Worm (Caenorhabditis elegans): ENCODE measurements around the gene R08F11.7.

ce11 chrV:3841462-3841861 is 51.6 kb downstream of the R08F11.7 start:
- no peak for TF ChIP-seq unc-39 (tag; optimal IDR thresholded peaks at IDR 0.05)
- TF ChIP-seq nhr-12 (tag; optimal IDR thresholded peaks at IDR 0.05), result no peak
- TF ChIP-seq ces-1 (GFP tag; optimal IDR thresholded peaks at IDR 0.05), result no peak
- TF ChIP-seq nhr-237 (tag; optimal IDR thresholded peaks at IDR 0.05), result no peak
- no peak for TF ChIP-seq lin-13 (tag; optimal IDR thresholded peaks at IDR 0.05)
- TF ChIP-seq M03D4.4 (tag; optimal IDR thresholded peaks at IDR 0.05), result no peak
- TF ChIP-seq pha-4 (tag; optimal IDR thresholded peaks at IDR 0.05), result no peak
- TF ChIP-seq blmp-1 (tag; optimal IDR thresholded peaks at IDR 0.05), result no peak
- no peak for TF ChIP-seq unc-62 (GFP tag; optimal IDR thresholded peaks at IDR 0.05)
- no peak for TF ChIP-seq mep-1 (tag; optimal IDR thresholded peaks at IDR 0.05)
- TF ChIP-seq sptf-1 (tag; optimal IDR thresholded peaks at IDR 0.05), result no peak
